Fruit fly (Drosophila melanogaster) whole organism, adult: ENCODE measurements around the gene Zpr1.

Source experiments
- CG11617 ChIP-seq: fragments of 200-800 bp; sonication (Bioruptor generic); optimal IDR thresholded peaks from 2 replicates; lab custom pipeline; 2017; ENCODE audit warnings: mild to moderate bottlenecking, missing biosample characterization, missing genetic modification reagents, missing genetic modification characterization
- CG12768 ChIP-seq: fragments of 200-800 bp; sonication (Bioruptor generic); optimal IDR thresholded peaks from 2 replicates; lab custom pipeline; 2017; ENCODE audit warnings: missing biosample characterization, missing genetic modification characterization, mild to moderate bottlenecking, moderate library complexity, missing genetic modification reagents
- CG14711 ChIP-seq: fragments of 200-800 bp; sonication (Bioruptor generic); optimal IDR thresholded peaks from 2 replicates; lab custom pipeline; 2018; ENCODE audit warnings: missing biosample characterization, mild to moderate bottlenecking, missing genetic modification characterization, moderate library complexity
- CG1620 ChIP-seq: fragments of 200-800 bp; sonication (Bioruptor generic); optimal IDR thresholded peaks from 2 replicates; lab custom pipeline; 2016; ENCODE audit warnings: missing biosample characterization, missing genetic modification characterization
- CG33017 ChIP-seq: fragments of 200-800 bp; sonication (Bioruptor generic); optimal IDR thresholded peaks from 2 replicates; lab custom pipeline; 2018; ENCODE audit warnings: missing biosample characterization, mild to moderate bottlenecking, missing genetic modification characterization, moderate library complexity
- CG5204 ChIP-seq: fragments of 200-800 bp; sonication (Bioruptor generic); optimal IDR thresholded peaks from 2 replicates; lab custom pipeline; 2016; ENCODE audit warnings: missing biosample characterization, missing genetic modification characterization
- CG7045 ChIP-seq: fragments of 200-800 bp; sonication (Bioruptor generic); optimal IDR thresholded peaks from 2 replicates; lab custom pipeline; 2017; ENCODE audit warnings: missing biosample characterization, mild to moderate bottlenecking, missing genetic modification characterization
- CG7101 ChIP-seq: fragments of 200-800 bp; sonication (Bioruptor generic); optimal IDR thresholded peaks from 2 replicates; lab custom pipeline; 2018; ENCODE audit warnings: missing biosample characterization, mild to moderate bottlenecking, missing genetic modification characterization, moderate library complexity
- Clk ChIP-seq: fragments of 200-800 bp; sonication (Bioruptor generic); optimal IDR thresholded peaks from 2 replicates; lab custom pipeline; 2017; ENCODE audit warnings: missing biosample characterization, missing genetic modification characterization
- Crg-1 ChIP-seq: fragments of 200-800 bp; sonication (Bioruptor generic); optimal IDR thresholded peaks from 2 replicates; lab custom pipeline; 2016; ENCODE audit warnings: missing biosample characterization, missing genetic modification characterization
- Hr96 ChIP-seq: fragments of 200-800 bp; sonication (Bioruptor generic); optimal IDR thresholded peaks from 2 replicates; lab custom pipeline; 2016; ENCODE audit warnings: missing biosample characterization, missing genetic modification characterization
- Mnt ChIP-seq: fragments of 200-800 bp; sonication (Bioruptor generic); optimal IDR thresholded peaks from 2 replicates; lab custom pipeline; 2016; ENCODE audit warnings: missing biosample characterization, mild to moderate bottlenecking, missing genetic modification characterization
- bab1 ChIP-seq: fragments of 200-800 bp; sonication (Bioruptor generic); optimal IDR thresholded peaks from 3 replicates; lab custom pipeline; 2019; ENCODE audit warnings: missing biosample characterization, mild to moderate bottlenecking, missing genetic modification characterization, moderate library complexity
- cic ChIP-seq: fragments of 200-800 bp; sonication (Bioruptor generic); optimal IDR thresholded peaks from 2 replicates; lab custom pipeline; 2017; ENCODE audit warnings: missing biosample characterization, mild to moderate bottlenecking, missing genetic modification characterization, moderate library complexity
- cnc ChIP-seq, 2 experiments: fragments of >200 bp; optimal IDR thresholded peaks; 2 replicates each; lab custom pipeline; 2017
- kay ChIP-seq: fragments of 200-800 bp; sonication (Bioruptor generic); peaks from one replicate; lab custom pipeline; 2016; ENCODE audit warnings: missing biosample characterization, missing genetic modification characterization, borderline replicate concordance
- ovo ChIP-seq: fragments of 200-800 bp; sonication (Bioruptor generic); optimal IDR thresholded peaks from 2 replicates; lab custom pipeline; 2016; ENCODE audit warnings: missing biosample characterization, missing genetic modification characterization
- pad ChIP-seq: fragments of 200-800 bp; sonication (Bioruptor generic); optimal IDR thresholded peaks from 3 replicates; lab custom pipeline; 2017; ENCODE audit warnings: missing biosample characterization, missing genetic modification characterization, mild to moderate bottlenecking, moderate library complexity, missing genetic modification reagents
- tj ChIP-seq: fragments of 200-800 bp; sonication (Bioruptor generic); optimal IDR thresholded peaks from 3 replicates; lab custom pipeline; 2017; ENCODE audit warnings: missing biosample characterization, mild to moderate bottlenecking, missing genetic modification characterization, moderate library complexity
- toe ChIP-seq: fragments of 200-800 bp; sonication (Bioruptor generic); optimal IDR thresholded peaks from 2 replicates; lab custom pipeline; 2016; ENCODE audit warnings: missing biosample characterization, missing genetic modification characterization

Zpr1 gene

DNA sequence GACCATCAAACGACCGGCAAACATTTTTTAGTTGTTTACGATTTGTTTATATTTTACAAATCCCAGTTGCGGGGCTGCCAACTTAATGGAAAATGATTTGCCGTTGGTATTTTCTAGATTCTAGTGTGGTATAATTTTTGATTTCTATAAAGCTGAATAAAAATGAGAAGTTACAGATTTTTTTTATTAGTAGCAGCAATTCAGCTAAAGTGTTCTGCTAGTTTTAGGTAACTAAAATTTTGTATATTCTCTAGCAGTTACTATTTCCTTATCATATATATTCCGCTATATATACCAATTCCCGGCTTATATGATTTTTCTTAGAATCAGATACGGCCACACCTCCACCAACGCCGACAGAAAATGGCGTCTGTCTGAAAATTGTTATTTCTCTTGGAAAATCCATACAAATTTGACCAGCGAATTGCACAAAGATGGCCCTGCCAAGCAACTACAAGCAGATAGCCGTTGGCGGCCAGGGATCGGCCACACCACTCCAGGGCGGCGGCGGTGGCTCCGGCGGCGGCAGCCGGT, 12.8 kb downstream of the Zpr1 start, which contains the start of the genes fh and Bap111:
fh (minus strand) TSS at position 83 of the 534 bp plus-strand sequence.
Bap111 (plus strand) TSS at position 321 of the 534 bp plus-strand sequence.
- TF ChIP-seq CG14711 (tag; lab: Kevin White, UChicago) (peak; percentile 45), bab1 (peak; percentile 58), CG5204 (no peak), Clk (GFP tag; lab: Kevin White, UChicago) (no peak), Mnt (GFP tag; lab: Kevin White, UChicago) (no peak)

- TF ChIP-seq bab1, result peak; percentile 42
- TF ChIP-seq CG7101 (tag; lab: Kevin White, UChicago), result peak; percentile 2
- TF ChIP-seq CG1620 (GFP tag; lab: Kevin White, UChicago), result no peak
- TF ChIP-seq CG14711 (tag; lab: Kevin White, UChicago), result no peak
- TF ChIP-seq cnc (optimal IDR thresholded peaks at IDR 0.05; lab: Kevin White, UChicago), result no peak
- no peak for TF ChIP-seq cic
These were observed 19.6 kb downstream of the Zpr1 start, which contains the start of gene CG7065 for dm6 chrX:9142224-9142802. Gene CG7065 (plus strand): TSS chrX:9142493.

DNA sequence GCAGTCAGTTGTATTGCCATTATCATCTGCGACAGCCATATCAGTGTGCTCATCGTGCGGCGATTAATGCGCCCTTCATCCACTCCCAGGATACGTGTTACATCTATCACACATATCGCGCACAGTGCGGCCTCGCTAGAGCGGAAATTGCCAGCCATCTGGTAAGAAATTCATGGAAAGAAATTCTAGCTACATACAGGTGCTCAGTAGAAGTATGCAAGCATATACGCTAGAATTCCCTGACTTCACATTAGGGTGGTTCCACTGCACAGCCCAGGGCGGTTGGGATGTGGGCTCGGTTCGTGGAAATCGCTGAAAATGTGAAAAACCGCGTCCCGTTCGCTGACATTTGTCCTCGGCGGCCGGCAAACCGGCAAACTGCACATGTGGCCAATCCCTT, 20.7 kb downstream of the Zpr1 start:
- TF ChIP-seq CG7045 (GFP tag; lab: Kevin White, UChicago), result peak; percentile 49
- TF ChIP-seq toe (GFP tag; lab: Kevin White, UChicago), result peak; percentile 44
- peak; percentile 76 for TF ChIP-seq kay
- no peak for TF ChIP-seq bab1
- TF ChIP-seq CG12768 (GFP tag; lab: Kevin White, UChicago), result peak; percentile 41
- TF ChIP-seq cnc (optimal IDR thresholded peaks at IDR 0.05; lab: Kevin White, UChicago), result no peak
- no peak for TF ChIP-seq CG11617
- TF ChIP-seq cic, result no peak
- peak; percentile 15 for TF ChIP-seq CG14711 (tag; lab: Kevin White, UChicago)
- TF ChIP-seq CG1620 (GFP tag; lab: Kevin White, UChicago), result no peak
- peak; percentile 6 for TF ChIP-seq Clk (GFP tag; lab: Kevin White, UChicago)
- TF ChIP-seq CG5204, result no peak
- TF ChIP-seq pad (GFP tag; lab: Kevin White, UChicago), result peak; percentile 35
- TF ChIP-seq CG7101 (tag; lab: Kevin White, UChicago), result peak; percentile 30
- no peak for TF ChIP-seq Mnt (GFP tag; lab: Kevin White, UChicago)
- no peak for TF ChIP-seq Hr96 (GFP tag; lab: Kevin White, UChicago)
- TF ChIP-seq ovo, result no peak
- TF ChIP-seq CG33017, result peak; percentile 1
- peak; percentile 16 for TF ChIP-seq Crg-1
- peak; percentile 15 for TF ChIP-seq tj

DNA sequence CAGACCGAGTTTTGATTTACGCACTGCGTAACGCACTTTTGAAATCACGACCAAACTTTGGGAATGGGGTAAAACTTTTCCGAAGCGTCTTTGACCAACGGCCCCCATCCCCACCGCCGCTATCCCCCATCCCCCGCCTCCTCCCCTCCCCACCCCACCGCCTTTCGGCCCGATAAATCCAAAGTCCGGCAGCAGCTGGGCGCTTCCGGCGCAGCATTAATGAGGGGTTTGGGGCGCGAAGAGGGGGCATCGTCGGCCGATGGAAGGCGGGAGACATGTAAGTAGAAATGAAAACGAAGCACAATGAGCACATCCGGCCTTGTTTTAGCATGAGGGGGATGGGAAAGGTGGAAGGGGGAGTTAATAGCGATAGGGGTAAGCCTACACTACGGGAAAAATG, 22.8 kb downstream of the Zpr1 start:
- TF ChIP-seq tj (peak; percentile 32), cic (peak; percentile 19), CG14711 (tag; lab: Kevin White, UChicago) (no peak), CG12768 (GFP tag; lab: Kevin White, UChicago) (no peak)

DNA sequence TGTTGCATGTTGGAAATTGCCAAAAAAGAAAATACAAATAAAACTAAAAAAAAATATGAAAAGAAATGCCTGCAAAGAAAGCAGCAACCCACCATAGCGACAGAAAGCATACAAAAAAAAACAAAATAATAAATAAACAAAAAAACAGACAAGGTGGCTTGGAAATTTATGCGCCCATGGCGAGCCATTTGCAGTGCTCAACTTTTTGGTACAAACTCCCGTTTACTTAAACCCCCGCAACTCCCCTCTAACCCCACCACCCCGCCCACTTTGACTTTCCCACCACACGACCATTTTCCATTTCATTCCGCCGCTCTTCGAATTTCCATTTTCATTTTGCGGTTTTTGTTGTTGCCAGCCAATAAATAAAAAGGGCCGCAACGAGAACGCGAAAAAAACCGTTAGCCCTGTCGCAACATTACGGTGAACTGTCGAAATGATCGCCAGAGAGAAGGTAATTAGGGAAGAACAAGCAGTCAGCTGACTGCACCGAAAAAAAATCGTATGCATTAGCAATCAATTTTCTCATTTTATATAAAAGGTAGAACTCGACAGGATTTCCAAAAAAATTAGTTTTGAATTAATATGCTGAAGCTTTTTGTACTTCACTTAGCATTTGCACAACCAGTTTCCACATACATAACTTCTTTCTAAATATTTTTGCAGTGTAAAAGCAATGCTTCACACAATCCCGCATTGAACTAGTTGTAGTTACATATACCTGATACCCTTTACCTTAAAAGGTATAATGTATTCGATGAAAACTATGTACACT, 24.9 kb downstream of the Zpr1 start:
- TF ChIP-seq tj (no peak), CG33017 (no peak), bab1 (peak; percentile 63), Clk (GFP tag; lab: Kevin White, UChicago) (no peak), CG14711 (tag; lab: Kevin White, UChicago) (no peak), Hr96 (GFP tag; lab: Kevin White, UChicago) (no peak), Crg-1 (no peak), Mnt (GFP tag; lab: Kevin White, UChicago) (no peak), toe (GFP tag; lab: Kevin White, UChicago) (no peak), CG7101 (tag; lab: Kevin White, UChicago) (no peak), CG1620 (GFP tag; lab: Kevin White, UChicago) (no peak), CG7045 (GFP tag; lab: Kevin White, UChicago) (no peak), cic (no peak), ovo (peak; percentile 19), cnc (optimal IDR thresholded peaks at IDR 0.05; lab: Kevin White, UChicago) (no peak), pad (GFP tag; lab: Kevin White, UChicago) (peak; percentile 36), kay (no peak), CG5204 (no peak)

DNA sequence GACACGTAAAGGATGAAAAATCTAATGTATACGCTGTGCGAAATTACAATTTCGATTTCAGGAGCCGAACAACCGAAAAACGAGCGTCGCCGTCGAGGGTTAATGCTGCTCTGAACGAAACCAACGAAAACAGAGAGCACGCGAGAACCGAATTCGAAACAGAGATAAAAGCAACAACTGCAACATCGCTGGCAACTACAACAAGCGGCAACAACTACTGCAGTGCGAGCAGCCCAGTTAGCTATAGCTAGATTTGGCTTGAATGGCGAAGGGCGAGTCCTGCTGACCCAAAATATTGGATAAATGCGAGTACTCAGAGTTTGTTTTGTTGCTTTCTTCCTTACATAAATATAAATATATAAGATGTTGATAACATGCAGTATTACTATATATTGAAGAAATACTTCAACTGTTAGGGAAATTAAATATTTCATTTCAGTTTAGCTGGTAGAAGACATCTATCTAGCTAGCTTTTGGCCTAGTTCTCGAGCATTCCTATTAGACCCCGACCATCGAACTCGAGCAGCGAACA, 26.9 kb downstream of the Zpr1 start, which contains the start of gene fend:
fend (minus strand) TSS at position 178 of the 532 bp plus-strand sequence.
- TF ChIP-seq CG12768 (GFP tag; lab: Kevin White, UChicago) (peak; percentile 25), CG7045 (GFP tag; lab: Kevin White, UChicago) (no peak), CG7101 (tag; lab: Kevin White, UChicago) (peak; percentile 19), kay (no peak), CG11617 (peak; percentile 3), CG33017 (peak; percentile 27), CG5204 (no peak)
